Fruit fly (Drosophila melanogaster) whole organism, embryonic: ENCODE results near the gene Lamtor3.
A peak's percentile ranks its signal among the peaks of the same experiment; 100 is the strongest.

Experiments
- Blimp-1 ChIP-seq: fragments of 200-800 bp; sonication (Bioruptor generic); optimal IDR thresholded peaks from 3 replicates; lab custom pipeline; 2018; ENCODE audit warnings: missing biosample characterization, missing genetic modification characterization, mild to moderate bottlenecking, moderate library complexity, missing genetic modification reagents
- Bteb2 ChIP-seq: fragments of 200-800 bp; sonication (Bioruptor generic); optimal IDR thresholded peaks from 2 replicates; lab custom pipeline; 2016; ENCODE audit warnings: missing biosample characterization, missing genetic modification characterization
- CG10979 ChIP-seq: fragments of 200-800 bp; sonication (Bioruptor generic); optimal IDR thresholded peaks from 2 replicates; lab custom pipeline; 2018; ENCODE audit warnings: missing biosample characterization, mild to moderate bottlenecking, missing genetic modification characterization, moderate library complexity
- CG11247 ChIP-seq: fragments of 200-800 bp; sonication (Bioruptor generic); IDR thresholded peaks from 2 replicates; pipeline ENCODE4 v1.3.6; 2022; ENCODE audit warnings: missing biosample characterization, missing genetic modification characterization
- CG1233 ChIP-seq: fragments of 200-800 bp; sonication (Bioruptor generic); optimal IDR thresholded peaks from 4 replicates; lab custom pipeline; 2018; ENCODE audit warnings: missing biosample characterization, mild to moderate bottlenecking, missing genetic modification characterization
- CG12391 ChIP-seq: fragments of 200-800 bp; sonication (Bioruptor generic); optimal IDR thresholded peaks from 3 replicates; lab custom pipeline; 2018; ENCODE audit warnings: missing biosample characterization, mild to moderate bottlenecking, missing genetic modification characterization, moderate library complexity
- CG12744 ChIP-seq: fragments of 200-800 bp; sonication (Bioruptor generic); optimal IDR thresholded peaks from 2 replicates; lab custom pipeline; 2016; ENCODE audit warnings: missing biosample characterization, missing genetic modification characterization
- CG16813 ChIP-seq: fragments of 200-800 bp; sonication (Bioruptor generic); IDR thresholded peaks from 3 replicates; pipeline ENCODE4 v1.3.6; 2022; ENCODE audit warnings: missing biosample characterization, missing genetic modification characterization; ENCODE audit not compliant: partially characterized antibody
- CG2129 ChIP-seq: fragments of 200-800 bp; sonication (Bioruptor generic); IDR thresholded peaks from 2 replicates; pipeline ENCODE4 v1.3.6; 2022; ENCODE audit warnings: missing biosample characterization, missing genetic modification characterization; ENCODE audit not compliant: partially characterized antibody
- CG2199 ChIP-seq: fragments of 200-800 bp; sonication (Bioruptor generic); IDR thresholded peaks from 3 replicates; pipeline ENCODE4 v1.3.6; 2022; ENCODE audit warnings: missing biosample characterization, missing genetic modification characterization
- CG2678 ChIP-seq: fragments of 200-800 bp; sonication (Bioruptor generic); optimal IDR thresholded peaks from 3 replicates; lab custom pipeline; 2019; ENCODE audit warnings: missing biosample characterization, mild to moderate bottlenecking, missing genetic modification characterization, moderate library complexity
- CG30403 ChIP-seq: fragments of 200-800 bp; sonication (Bioruptor generic); optimal IDR thresholded peaks from 3 replicates; lab custom pipeline; 2016; ENCODE audit warnings: missing biosample characterization, missing genetic modification characterization
- CG34422 ChIP-seq: fragments of 200-800 bp; sonication (Bioruptor generic); IDR thresholded peaks from 3 replicates; pipeline ENCODE4 v1.3.6; 2022; ENCODE audit warnings: missing biosample characterization, missing genetic modification characterization
- CG3838 ChIP-seq: fragments of 200-800 bp; sonication (Bioruptor generic); optimal IDR thresholded peaks from 3 replicates; lab custom pipeline; 2016; ENCODE audit warnings: missing biosample characterization, missing genetic modification characterization
- CG3995 ChIP-seq: fragments of 200-800 bp; sonication (Bioruptor generic); optimal IDR thresholded peaks from 3 replicates; lab custom pipeline; 2016; ENCODE audit warnings: missing biosample characterization, missing genetic modification characterization
- CG4730 ChIP-seq: fragments of 200-800 bp; sonication (Bioruptor generic); IDR thresholded peaks from 2 replicates; pipeline ENCODE4 v1.3.6; 2022; ENCODE audit warnings: missing biosample characterization, missing genetic modification characterization
- CG5180 ChIP-seq: fragments of 200-800 bp; sonication (Bioruptor generic); optimal IDR thresholded peaks from 3 replicates; lab custom pipeline; 2017; ENCODE audit warnings: missing biosample characterization, missing genetic modification characterization, mild to moderate bottlenecking, moderate library complexity, missing genetic modification reagents
- CG7839 ChIP-seq: fragments of 200-800 bp; sonication (Bioruptor generic); optimal IDR thresholded peaks from 3 replicates; lab custom pipeline; 2018; ENCODE audit warnings: missing biosample characterization, mild to moderate bottlenecking, missing genetic modification characterization, moderate library complexity
- CG8089 ChIP-seq: fragments of 200-800 bp; sonication (Bioruptor generic); optimal IDR thresholded peaks from 3 replicates; lab custom pipeline; 2016; ENCODE audit warnings: missing biosample characterization, missing genetic modification characterization
- CG8924 ChIP-seq: fragments of 200-800 bp; optimal IDR thresholded peaks from 3 replicates; lab custom pipeline; 2019; ENCODE audit warnings: missing biosample characterization, mild to moderate bottlenecking, missing genetic modification characterization, moderate library complexity
- Chrac-16 ChIP-seq: fragments of 200-800 bp; sonication (Bioruptor generic); optimal IDR thresholded peaks from 3 replicates; lab custom pipeline; 2016; ENCODE audit warnings: missing biosample characterization, missing genetic modification characterization
- Dbx ChIP-seq: fragments of 200-800 bp; sonication (Bioruptor generic); IDR thresholded peaks from 3 replicates; pipeline ENCODE4 v1.3.6; 2022; ENCODE audit warnings: missing biosample characterization, missing genetic modification characterization
- Ets65A ChIP-seq: fragments of 200-800 bp; sonication (Bioruptor generic); peaks from one replicate; lab custom pipeline; 2016; ENCODE audit warnings: missing biosample characterization, missing genetic modification characterization
- HLH4C ChIP-seq: fragments of 200-800 bp; sonication (Bioruptor generic); IDR thresholded peaks from 3 replicates; pipeline ENCODE4 v1.3.6; 2022; ENCODE audit warnings: missing biosample characterization, missing genetic modification characterization; ENCODE audit not compliant: partially characterized antibody
- Hey ChIP-seq: fragments of 200-800 bp; sonication (Bioruptor generic); optimal IDR thresholded peaks from 3 replicates; lab custom pipeline; 2018; ENCODE audit warnings: missing biosample characterization, mild to moderate bottlenecking, missing genetic modification characterization
- Hmr ChIP-seq: fragments of 200-800 bp; sonication (Bioruptor generic); optimal IDR thresholded peaks from 3 replicates; lab custom pipeline; 2017; ENCODE audit warnings: mild to moderate bottlenecking, missing biosample characterization, missing genetic modification reagents, missing genetic modification characterization
- Hr3 ChIP-seq: fragments of 200-800 bp; sonication (Bioruptor generic); optimal IDR thresholded peaks from 3 replicates; lab custom pipeline; 2016; ENCODE audit warnings: missing biosample characterization, missing genetic modification characterization
- Mad ChIP-seq: fragments of 200-800 bp; sonication (Bioruptor generic); optimal IDR thresholded peaks from 2 replicates; lab custom pipeline; 2016; ENCODE audit warnings: missing biosample characterization, missing genetic modification characterization
- Mes4 ChIP-seq: fragments of 200-800 bp; sonication (Bioruptor generic); optimal IDR thresholded peaks from 2 replicates; lab custom pipeline; 2016; ENCODE audit warnings: missing biosample characterization, missing genetic modification characterization
- Rx ChIP-seq: fragments of 200-800 bp; sonication (Bioruptor generic); IDR thresholded peaks from 2 replicates; pipeline ENCODE4 v1.3.6; 2022; ENCODE audit warnings: missing biosample characterization, missing genetic modification characterization
- Six4 ChIP-seq: fragments of 200-800 bp; sonication (Bioruptor generic); optimal IDR thresholded peaks from 2 replicates; lab custom pipeline; 2016; ENCODE audit warnings: missing biosample characterization, missing genetic modification characterization
- Sry-δ ChIP-seq: fragments of 200-800 bp; sonication (Bioruptor generic); optimal IDR thresholded peaks from 2 replicates; lab custom pipeline; 2016; ENCODE audit warnings: missing biosample characterization, missing genetic modification characterization
- Vsx1 ChIP-seq: fragments of 200-800 bp; sonication (Bioruptor generic); optimal IDR thresholded peaks from 2 replicates; lab custom pipeline; 2017; ENCODE audit warnings: missing biosample characterization, mild to moderate bottlenecking, missing genetic modification characterization, missing genetic modification reagents
- aop ChIP-seq: fragments of 200-800 bp; sonication (Bioruptor generic); IDR thresholded peaks from 2 replicates; pipeline ENCODE4 v1.3.6; 2022; ENCODE audit warnings: missing biosample characterization, missing genetic modification characterization
- chn ChIP-seq: fragments of 200-800 bp; sonication (Bioruptor generic); optimal IDR thresholded peaks from 2 replicates; lab custom pipeline; 2016; ENCODE audit warnings: missing biosample characterization, missing genetic modification characterization
- crol ChIP-seq: fragments of 200-800 bp; sonication (Bioruptor generic); IDR thresholded peaks from 2 replicates; pipeline ENCODE4 v1.3.6; 2022; ENCODE audit warnings: missing biosample characterization, missing genetic modification characterization
- cwo ChIP-seq: fragments of 200-800 bp; sonication (Bioruptor generic); optimal IDR thresholded peaks from 3 replicates; lab custom pipeline; 2017; ENCODE audit warnings: missing biosample characterization, missing genetic modification characterization, mild to moderate bottlenecking, moderate library complexity, missing genetic modification reagents
- dimm ChIP-seq: fragments of 200-800 bp; sonication (Bioruptor generic); IDR thresholded peaks from 2 replicates; pipeline ENCODE4 v1.3.6; 2022; ENCODE audit warnings: missing biosample characterization, missing genetic modification characterization
- ftz-f1 ChIP-seq: fragments of 200-800 bp; sonication (Bioruptor generic); optimal IDR thresholded peaks from 2 replicates; lab custom pipeline; 2016; ENCODE audit warnings: missing biosample characterization, missing genetic modification characterization
- gfzf ChIP-seq: fragments of 200-800 bp; sonication (Bioruptor generic); optimal IDR thresholded peaks from 2 replicates; lab custom pipeline; 2016; ENCODE audit warnings: missing biosample characterization, mild to moderate bottlenecking, missing genetic modification characterization, moderate library complexity
- hth ChIP-seq: fragments of >200 bp; optimal IDR thresholded peaks from 2 replicates; lab custom pipeline; 2017; ENCODE audit warnings: inconsistent platforms
- inv ChIP-seq: fragments of 200-800 bp; sonication (Bioruptor generic); IDR thresholded peaks from 2 replicates; pipeline ENCODE4 v1.3.6; 2022; ENCODE audit warnings: missing biosample characterization, missing genetic modification characterization; ENCODE audit not compliant: partially characterized antibody
- kah ChIP-seq: fragments of 200-800 bp; sonication (Bioruptor generic); optimal IDR thresholded peaks from 2 replicates; lab custom pipeline; 2018; ENCODE audit warnings: missing biosample characterization, mild to moderate bottlenecking, missing genetic modification characterization
- klu ChIP-seq: fragments of 200-800 bp; sonication (Bioruptor generic); IDR thresholded peaks from 2 replicates; pipeline ENCODE4 v1.3.6; 2022; ENCODE audit warnings: missing biosample characterization, missing genetic modification characterization
- lilli ChIP-seq: fragments of 200-800 bp; sonication (Bioruptor generic); optimal IDR thresholded peaks from 3 replicates; lab custom pipeline; 2016; ENCODE audit warnings: missing biosample characterization, missing genetic modification characterization
- luna ChIP-seq: fragments of 200-800 bp; sonication (Bioruptor generic); optimal IDR thresholded peaks from 2 replicates; lab custom pipeline; 2016; ENCODE audit warnings: missing biosample characterization, missing genetic modification characterization
- otp ChIP-seq: fragments of 200-800 bp; sonication (Bioruptor generic); IDR thresholded peaks from 3 replicates; pipeline ENCODE4, ENCODE4 v1.3.6; 2022; ENCODE audit warnings: missing biosample characterization, missing genetic modification characterization
- ro ChIP-seq: fragments of 200-800 bp; sonication (Bioruptor generic); IDR thresholded peaks from 2 replicates; pipeline ENCODE4 v1.3.6; 2022; ENCODE audit warnings: missing biosample characterization, missing genetic modification characterization
- schlank ChIP-seq: fragments of 200-800 bp; sonication (Bioruptor generic); optimal IDR thresholded peaks from 2 replicates; lab custom pipeline; 2018; ENCODE audit warnings: missing biosample characterization, mild to moderate bottlenecking, missing genetic modification characterization
- sna ChIP-seq: fragments of 200-800 bp; sonication (Bioruptor generic); IDR thresholded peaks from 2 replicates; pipeline ENCODE4 v1.3.6; 2022; ENCODE audit warnings: missing biosample characterization, missing genetic modification characterization; ENCODE audit not compliant: partially characterized antibody
- ttk ChIP-seq: fragments of 200-800 bp; sonication (Bioruptor generic); IDR thresholded peaks from 2 replicates; pipeline ENCODE4 v2.1.2; 2022; ENCODE audit warnings: missing biosample characterization, missing genetic modification characterization
- unpg ChIP-seq: fragments of 200-800 bp; sonication (Bioruptor generic); optimal IDR thresholded peaks from 3 replicates; lab custom pipeline; 2018; ENCODE audit warnings: missing biosample characterization, mild to moderate bottlenecking, missing genetic modification characterization, moderate library complexity

Lamtor3 gene

DNA sequence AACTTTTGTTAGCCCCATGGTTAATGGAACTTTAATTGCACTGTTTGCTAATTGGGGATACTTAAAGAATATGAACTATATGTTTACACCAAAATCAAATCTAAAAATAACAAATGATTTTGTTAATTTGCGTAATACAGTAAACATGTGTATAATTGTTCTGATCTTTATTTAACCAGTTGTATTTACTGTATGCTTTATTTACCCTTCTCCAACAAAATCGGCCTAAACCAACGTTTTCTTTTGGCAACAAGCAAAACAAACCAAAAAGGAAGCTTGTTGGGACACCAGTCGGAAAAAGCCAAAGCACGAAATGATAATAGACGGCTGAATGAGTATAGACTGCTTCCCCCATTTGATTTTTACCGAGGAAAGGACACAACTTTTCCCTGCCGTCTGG lies 10.4 kb upstream of the Lamtor3 start (continued):
- TF ChIP-seq kah (GFP tag; lab: Kevin White, UChicago) = no peak
- TF ChIP-seq CG12744 (GFP tag; lab: Kevin White, UChicago) = peak; percentile 78
- peak; percentile 14 for TF ChIP-seq Sry-δ (GFP tag; lab: Kevin White, UChicago)
- TF ChIP-seq Mad (GFP tag; lab: Kevin White, UChicago) = no peak
- no peak for TF ChIP-seq CG2129
- no peak for TF ChIP-seq sna (GFP tag; lab: Robert Waterston, UW)
- no peak for TF ChIP-seq CG30403
- peak; percentile 80 for TF ChIP-seq luna (GFP tag; lab: Kevin White, UChicago)
- peak; percentile 64 for TF ChIP-seq CG11247 (GFP tag; lab: Robert Waterston, UW)
- peak; percentile 43 for TF ChIP-seq Hey
- peak; percentile 54 for TF ChIP-seq unpg
- TF ChIP-seq Hmr (GFP tag; lab: Kevin White, UChicago) = peak; percentile 90
- no peak for TF ChIP-seq chn (GFP tag; lab: Kevin White, UChicago)
- TF ChIP-seq CG3995 (GFP tag; lab: Kevin White, UChicago) = peak; percentile 36
- TF ChIP-seq Hr3 = no peak
- no peak for TF ChIP-seq ttk
- TF ChIP-seq CG8089 (GFP tag; lab: Kevin White, UChicago) = no peak
- TF ChIP-seq otp = no peak
- TF ChIP-seq Bteb2 (GFP tag; lab: Kevin White, UChicago) = peak; percentile 75
- no peak for TF ChIP-seq gfzf (GFP tag; lab: Kevin White, UChicago)
- no peak for TF ChIP-seq crol (GFP tag; lab: Robert Waterston, UW)
- TF ChIP-seq ro (GFP tag; lab: Robert Waterston, UW) = no peak
- TF ChIP-seq dimm (GFP tag; lab: Robert Waterston, UW) = no peak
- TF ChIP-seq CG3838 (GFP tag; lab: Kevin White, UChicago) = no peak
- peak; percentile 33 for TF ChIP-seq Vsx1 (GFP tag; lab: Kevin White, UChicago)
- TF ChIP-seq aop = no peak
- TF ChIP-seq Chrac-16 (GFP tag; lab: Kevin White, UChicago) = no peak
- TF ChIP-seq cwo (GFP tag; lab: Kevin White, UChicago) = peak; percentile 62
- no peak for TF ChIP-seq CG2199 (GFP tag; lab: Robert Waterston, UW)
- peak; percentile 9 for TF ChIP-seq CG12391
- TF ChIP-seq CG7839 (tag; lab: Kevin White, UChicago) = peak; percentile 45
- no peak for TF ChIP-seq Blimp-1
- TF ChIP-seq HLH4C (GFP tag; lab: Robert Waterston, UW) = no peak
- no peak for TF ChIP-seq CG4730 (GFP tag; lab: Robert Waterston, UW)
- no peak for TF ChIP-seq CG8924 (tag; lab: Kevin White, UChicago)
- TF ChIP-seq Mes4 (GFP tag; lab: Kevin White, UChicago) = no peak
- TF ChIP-seq CG1233 (GFP tag; lab: Kevin White, UChicago) = peak; percentile 64
- TF ChIP-seq CG2678 (tag; lab: Kevin White, UChicago) = peak; percentile 83
- no peak for TF ChIP-seq inv
- no peak for TF ChIP-seq ftz-f1 (GFP tag; lab: Kevin White, UChicago)
- TF ChIP-seq schlank (tag; lab: Kevin White, UChicago) = peak; percentile 86
- TF ChIP-seq lilli (GFP tag; lab: Kevin White, UChicago) = peak; percentile 8
- TF ChIP-seq Six4 (GFP tag; lab: Kevin White, UChicago) = no peak
- no peak for TF ChIP-seq Rx (GFP tag; lab: Robert Waterston, UW)
- peak; percentile 83; the same call in 2 of the 3 replicates for TF ChIP-seq Dbx (GFP tag; lab: Robert Waterston, UW)
- TF ChIP-seq hth = no peak
- TF ChIP-seq klu (GFP tag; lab: Robert Waterston, UW) = no peak
- no peak for TF ChIP-seq CG10979 (tag; lab: Kevin White, UChicago)
- TF ChIP-seq CG34422 (GFP tag; lab: Robert Waterston, UW) = peak; percentile 42; the same call in 1 of the 3 replicates
- TF ChIP-seq Ets65A = no peak
- no peak for TF ChIP-seq CG5180
- no peak for TF ChIP-seq CG16813
